Worm (Caenorhabditis elegans) whole organism, L2 larva: ENCODE data around the gene pigw-1.

Experiments
- Y55F3AM.14 ChIP-seq: fragments of 200-800 bp; sonication (Bioruptor generic); optimal IDR thresholded peaks from 2 replicates; lab custom pipeline; 2018; ENCODE audit warnings: mild to moderate bottlenecking, missing genetic modification characterization, missing compliant biosample characterization
- ZK546.5 ChIP-seq: sonication (generic microtip); optimal IDR thresholded peaks from 2 replicates; lab custom pipeline; 2017; ENCODE audit warnings: missing biosample characterization, missing genetic modification characterization
- alr-1 ChIP-seq: fragments of 150-350 bp; optimal IDR thresholded peaks from 2 replicates; lab custom pipeline; 2014; ENCODE audit warnings: missing biosample characterization, missing genetic modification characterization
- aly-2 ChIP-seq: fragments of 150-350 bp; optimal IDR thresholded peaks from 2 replicates; lab custom pipeline; 2014; ENCODE audit warnings: missing biosample characterization, missing genetic modification characterization
- blmp-1 ChIP-seq: sonication (generic microtip); optimal IDR thresholded peaks from 2 replicates; lab custom pipeline; 2017; ENCODE audit warnings: missing genetic modification characterization, mild to moderate bottlenecking, missing compliant biosample characterization, antibody characterized with exemption, moderate library complexity; ENCODE audit not compliant: insufficient read depth
- ceh-16 ChIP-seq: fragments of 150-350 bp; optimal IDR thresholded peaks from 2 replicates; lab custom pipeline; 2014; ENCODE audit warnings: missing biosample characterization, missing genetic modification characterization
- crh-2 ChIP-seq: sonication (generic microtip); optimal IDR thresholded peaks from 2 replicates; lab custom pipeline; 2017; ENCODE audit warnings: missing biosample characterization, missing genetic modification characterization
- dmd-4 ChIP-seq: sonication (generic microtip); optimal IDR thresholded peaks from 2 replicates; lab custom pipeline; 2017; ENCODE audit warnings: missing biosample characterization, missing genetic modification characterization
- egl-27 ChIP-seq: sonication (generic microtip); optimal IDR thresholded peaks from 3 replicates; lab custom pipeline; 2017; ENCODE audit warnings: missing biosample characterization, missing genetic modification reagents, missing genetic modification characterization
- elt-3 ChIP-seq: sonication (generic microtip); optimal IDR thresholded peaks from 2 replicates; lab custom pipeline; 2017; ENCODE audit warnings: missing biosample characterization, missing genetic modification characterization
- fos-1 ChIP-seq: fragments of 150-350 bp; optimal IDR thresholded peaks from 2 replicates; lab custom pipeline; 2014; ENCODE audit warnings: missing biosample characterization, missing genetic modification characterization
- gmeb-1 ChIP-seq: fragments of 150-350 bp; optimal IDR thresholded peaks from 2 replicates; lab custom pipeline; 2014; ENCODE audit warnings: missing biosample characterization, missing genetic modification characterization
- lin-11 ChIP-seq: fragments of 150-350 bp; sonication (generic microtip); optimal IDR thresholded peaks from 2 replicates; lab custom pipeline; 2014; ENCODE audit warnings: missing biosample characterization, missing genetic modification characterization, inconsistent platforms, mixed read lengths
- lin-13 ChIP-seq: fragments of 150-350 bp; optimal IDR thresholded peaks from 2 replicates; lab custom pipeline; 2014; ENCODE audit warnings: missing biosample characterization, missing genetic modification reagents, missing genetic modification characterization
- lsy-2 ChIP-seq, 2 experiments: fragments of 150-350 bp in 1 of 2; sonication (generic microtip) in 1 of 2; optimal IDR thresholded peaks; 2 replicates each; lab custom pipeline; 2014 to 2017; ENCODE audit warnings: missing biosample characterization in 2 of 2, missing genetic modification characterization in 2 of 2
- mbf-1 ChIP-seq: sonication (generic microtip); optimal IDR thresholded peaks from 2 replicates; lab custom pipeline; 2017; ENCODE audit warnings: missing biosample characterization, missing genetic modification characterization
- mdl-1 ChIP-seq, 2 experiments: fragments of 150-350 bp in 1 of 2; sonication (generic microtip) in 1 of 2; optimal IDR thresholded peaks; 2 replicates each; lab custom pipeline; 2017; ENCODE audit warnings: missing biosample characterization in 2 of 2, missing genetic modification characterization in 2 of 2
- nhr-11 ChIP-seq: fragments of 150-350 bp; optimal IDR thresholded peaks from 2 replicates; lab custom pipeline; 2014; ENCODE audit warnings: missing biosample characterization, missing genetic modification characterization
- nhr-12 ChIP-seq: fragments of 150-350 bp; optimal IDR thresholded peaks from 2 replicates; lab custom pipeline; 2014; ENCODE audit warnings: missing biosample characterization, missing genetic modification characterization
- nhr-23 ChIP-seq: fragments of 150-350 bp; optimal IDR thresholded peaks from 2 replicates; lab custom pipeline; 2014; ENCODE audit warnings: missing biosample characterization, missing genetic modification reagents, missing genetic modification characterization
- nhr-237 ChIP-seq: fragments of 150-350 bp; optimal IDR thresholded peaks from 2 replicates; lab custom pipeline; 2014; ENCODE audit warnings: missing biosample characterization, missing genetic modification characterization
- nhr-6 ChIP-seq: fragments of 150-350 bp; optimal IDR thresholded peaks from 2 replicates; lab custom pipeline; 2014; ENCODE audit warnings: missing biosample characterization, missing genetic modification characterization
- nhr-77 ChIP-seq: fragments of 150-350 bp; optimal IDR thresholded peaks from 2 replicates; lab custom pipeline; 2014; ENCODE audit warnings: missing biosample characterization, missing genetic modification characterization
- peb-1 ChIP-seq: fragments of 150-350 bp; optimal IDR thresholded peaks from 2 replicates; lab custom pipeline; 2014; ENCODE audit warnings: missing biosample characterization, missing genetic modification characterization
- skn-1 ChIP-seq: sonication (generic microtip); optimal IDR thresholded peaks from 2 replicates; lab custom pipeline; 2017; ENCODE audit warnings: missing biosample characterization, missing genetic modification characterization
- sma-3 ChIP-seq: sonication (generic microtip); optimal IDR thresholded peaks from 2 replicates; lab custom pipeline; 2016; ENCODE audit warnings: missing genetic modification reagents, missing genetic modification characterization, missing compliant biosample characterization
- snpc-4 ChIP-seq: fragments of 150-350 bp; optimal IDR thresholded peaks from 2 replicates; lab custom pipeline; 2014; ENCODE audit warnings: missing biosample characterization, missing genetic modification characterization
- unc-39 ChIP-seq: fragments of 150-350 bp; optimal IDR thresholded peaks from 2 replicates; lab custom pipeline; 2014; ENCODE audit warnings: missing biosample characterization, missing genetic modification characterization
- unc-55 ChIP-seq: fragments of 150-350 bp; sonication (generic microtip); optimal IDR thresholded peaks from 3 replicates; lab custom pipeline; 2014; ENCODE audit warnings: missing biosample characterization, missing genetic modification reagents, missing genetic modification characterization
- unc-62 ChIP-seq: fragments of 150-350 bp; optimal IDR thresholded peaks from 2 replicates; lab custom pipeline; 2014; ENCODE audit warnings: missing biosample characterization, missing genetic modification reagents, missing genetic modification characterization
- zag-1 ChIP-seq: fragments of 150-350 bp; optimal IDR thresholded peaks from 2 replicates; lab custom pipeline; 2014; ENCODE audit warnings: missing biosample characterization, missing genetic modification characterization
- ztf-1 ChIP-seq: fragments of 200-800 bp; sonication (Bioruptor generic); conservative IDR thresholded peaks from 2 replicates; pipeline ENCODE4 v1.3.6; 2022; ENCODE audit warnings: missing genetic modification characterization, missing compliant biosample characterization
- ztf-11 ChIP-seq: sonication (generic microtip); optimal IDR thresholded peaks from 2 replicates; lab custom pipeline; 2017; ENCODE audit warnings: missing biosample characterization, missing genetic modification characterization
- ztf-4 ChIP-seq: fragments of 150-350 bp; optimal IDR thresholded peaks from 2 replicates; lab custom pipeline; 2014; ENCODE audit warnings: missing biosample characterization, missing genetic modification characterization

Gene pigw-1

ce11 chrII:2885518-2886449 is 1.1 kb upstream of the pigw-1 start:
- TF ChIP-seq aly-2: no peak
- no peak for TF ChIP-seq unc-55 (GFP tag; lab: Kevin White, UChicago)
- TF ChIP-seq lin-11 (tag; lab: Kevin White, UChicago): no peak
- TF ChIP-seq nhr-77 (tag; lab: Kevin White, UChicago): no peak
- TF ChIP-seq lin-13: no peak
- TF ChIP-seq nhr-6 (tag; lab: Kevin White, UChicago): no peak
- TF ChIP-seq ceh-16: no peak
- TF ChIP-seq zag-1 (tag; lab: Kevin White, UChicago): no peak
- TF ChIP-seq mbf-1: no peak
- no peak for TF ChIP-seq peb-1
- no peak for TF ChIP-seq Y55F3AM.14
- TF ChIP-seq lsy-2 (tag; optimal IDR thresholded peaks at IDR 0.05; lab: Kevin White, UChicago): no peak
- no peak for TF ChIP-seq crh-2 (tag; lab: Kevin White, UChicago)
- TF ChIP-seq unc-39: no peak
- no peak for TF ChIP-seq mdl-1 (tag; optimal IDR thresholded peaks at IDR 0.05; lab: Kevin White, UChicago)

ce11 chrII:2881088-2881487 is 3.6 kb downstream of the pigw-1 start:
- TF ChIP-seq sma-3 (GFP tag; lab: Kevin White, UChicago): no peak
- no peak for TF ChIP-seq elt-3 (tag; lab: Kevin White, UChicago)
- TF ChIP-seq egl-27 (tag; lab: Kevin White, UChicago): no peak
- TF ChIP-seq nhr-6 (tag; lab: Kevin White, UChicago): no peak
- TF ChIP-seq nhr-23: no peak
- TF ChIP-seq peb-1: no peak
- no peak for TF ChIP-seq ztf-1 (GFP tag; lab: Robert Waterston, UW)
- no peak for TF ChIP-seq gmeb-1
- TF ChIP-seq nhr-237 (tag; lab: Kevin White, UChicago): no peak
- TF ChIP-seq ztf-4 (tag; lab: Kevin White, UChicago): no peak
- TF ChIP-seq unc-55 (GFP tag; lab: Kevin White, UChicago): no peak
- TF ChIP-seq blmp-1 (tag; lab: Kevin White, UChicago): no peak
- no peak for TF ChIP-seq nhr-11 (tag; lab: Kevin White, UChicago)
- TF ChIP-seq mdl-1 (tag; optimal IDR thresholded peaks at IDR 0.05; lab: Kevin White, UChicago): no peak
- no peak for TF ChIP-seq ZK546.5 (tag; lab: Kevin White, UChicago)
- TF ChIP-seq alr-1 (tag; lab: Kevin White, UChicago): no peak
- no peak for TF ChIP-seq zag-1 (tag; lab: Kevin White, UChicago)
- no peak for TF ChIP-seq nhr-12 (tag; lab: Kevin White, UChicago)
- TF ChIP-seq unc-39: no peak
- TF ChIP-seq lin-13: no peak
- TF ChIP-seq, all 48 proteins: peak for 0

- no peak for TF ChIP-seq nhr-6 (tag; lab: Kevin White, UChicago)
- TF ChIP-seq dmd-4 (tag; lab: Kevin White, UChicago): no peak
- no peak for TF ChIP-seq unc-62 (GFP tag; lab: Kevin White, UChicago)
- TF ChIP-seq blmp-1 (tag; lab: Kevin White, UChicago): no peak
- TF ChIP-seq ZK546.5 (tag; lab: Kevin White, UChicago): no peak
- no peak for TF ChIP-seq snpc-4 (tag; lab: Kevin White, UChicago)
- TF ChIP-seq lin-13: no peak
- TF ChIP-seq mdl-1 (tag; optimal IDR thresholded peaks at IDR 0.05; lab: Kevin White, UChicago): no peak
Observed at ce11 chrII:2878909-2879308, 5.8 kb downstream of the pigw-1 start.

ce11 chrII:2874801-2875200 is 9.9 kb downstream of the pigw-1 start, which contains the start of gene Y110A2AL.1:
Gene Y110A2AL.1, plus strand, starts transcription at chrII:2875101.
- TF ChIP-seq skn-1: no peak
- no peak for TF ChIP-seq elt-3 (tag; lab: Kevin White, UChicago)
- TF ChIP-seq ztf-4 (tag; lab: Kevin White, UChicago): no peak
- TF ChIP-seq ztf-11 (tag; lab: Kevin White, UChicago): no peak
- TF ChIP-seq fos-1: no peak
